Worm (Caenorhabditis elegans) whole organism, midembryonic: ENCODE results near the gene pgap-3.
A peak's percentile ranks its signal among the peaks of the same experiment; 100 is the strongest.

ENCODE experiments used
- T22C8.4 ChIP-seq: fragments of 200-800 bp; sonication (Bioruptor generic); IDR thresholded peaks from 2 replicates; pipeline ENCODE4 v1.3.6; 2022; ENCODE audit warnings: missing genetic modification characterization, missing compliant biosample characterization
- cog-1 ChIP-seq: sonication (generic microtip); optimal IDR thresholded peaks from 2 replicates; lab custom pipeline; 2016; ENCODE audit warnings: missing genetic modification characterization, missing compliant biosample characterization
- flt-1 ChIP-seq: fragments of 200-800 bp; sonication (Bioruptor generic); IDR thresholded peaks from 2 replicates; pipeline ENCODE4 v1.3.6; 2022; ENCODE audit warnings: missing genetic modification characterization, missing compliant biosample characterization
- klf-2 ChIP-seq: fragments of 200-800 bp; sonication (Bioruptor generic); conservative IDR thresholded peaks from 2 replicates; pipeline ENCODE4 v1.3.6; 2022; ENCODE audit warnings: missing genetic modification reagents, missing genetic modification characterization, missing compliant biosample characterization
- med-1 ChIP-seq: sonication (generic microtip); optimal IDR thresholded peaks from 2 replicates; lab custom pipeline; 2017; ENCODE audit warnings: missing genetic modification characterization, mild to moderate bottlenecking, missing compliant biosample characterization, antibody characterized with exemption, missing genetic modification reagents; ENCODE audit not compliant: insufficient read depth
- ref-1 ChIP-seq: fragments of 200-800 bp; sonication (Bioruptor generic); conservative IDR thresholded peaks from 2 replicates; pipeline ENCODE4 v1.3.6; 2022; ENCODE audit warnings: missing genetic modification reagents, missing genetic modification characterization, missing compliant biosample characterization
- tab-1 ChIP-seq: fragments of 200-800 bp; sonication (Bioruptor generic); IDR thresholded peaks from 2 replicates; pipeline ENCODE4 v1.3.6; 2022; ENCODE audit warnings: missing genetic modification characterization, missing compliant biosample characterization
- ztf-23 ChIP-seq: fragments of 200-800 bp; sonication (Bioruptor generic); IDR thresholded peaks from 2 replicates; pipeline ENCODE4 v1.3.6; 2022; ENCODE audit warnings: missing genetic modification reagents, missing genetic modification characterization, missing compliant biosample characterization
- ztf-29 ChIP-seq: fragments of 200-800 bp; sonication (Bioruptor generic); IDR thresholded peaks from 2 replicates; pipeline ENCODE4 v1.3.6; 2022; ENCODE audit warnings: missing genetic modification reagents, missing genetic modification characterization, missing compliant biosample characterization

Gene pgap-3

DNA sequence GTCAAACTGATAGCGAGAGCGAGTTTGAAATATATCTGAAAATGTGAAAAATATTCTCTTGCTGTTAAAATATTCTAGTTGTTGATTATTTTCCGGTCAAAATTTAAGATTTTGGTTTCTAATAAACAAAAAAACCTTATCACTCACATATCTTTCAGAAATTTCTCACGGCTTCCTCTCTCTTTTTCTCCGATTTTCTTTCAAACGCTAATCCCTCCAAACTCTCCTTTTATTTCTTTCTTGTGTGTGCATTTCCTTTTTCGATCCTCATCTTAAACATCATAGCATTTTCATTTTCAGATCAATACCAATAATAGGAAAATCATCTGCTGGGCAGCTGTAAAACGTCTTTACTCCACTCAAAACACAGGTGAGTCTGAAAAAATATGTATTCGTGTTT lies 44.4 kb downstream of the pgap-3 start, which contains the start of gene fos-1:
TSS of gene fos-1 (plus strand) at position 301 of the 400 bp plus-strand sequence.
- no peak for TF ChIP-seq med-1 (GFP tag; lab: Kevin White, UChicago)
- no peak for TF ChIP-seq T22C8.4 (GFP tag; lab: Robert Waterston, UW)
- no peak for TF ChIP-seq tab-1 (GFP tag; lab: Robert Waterston, UW)
- TF ChIP-seq klf-2 (GFP tag; lab: Robert Waterston, UW): no peak
- no peak for TF ChIP-seq ref-1 (GFP tag; lab: Robert Waterston, UW)
- no peak for TF ChIP-seq cog-1 (tag; lab: Kevin White, UChicago)
- no peak for TF ChIP-seq ztf-23 (GFP tag; lab: Robert Waterston, UW)
- TF ChIP-seq ztf-29: no peak
- TF ChIP-seq flt-1: no peak

DNA sequence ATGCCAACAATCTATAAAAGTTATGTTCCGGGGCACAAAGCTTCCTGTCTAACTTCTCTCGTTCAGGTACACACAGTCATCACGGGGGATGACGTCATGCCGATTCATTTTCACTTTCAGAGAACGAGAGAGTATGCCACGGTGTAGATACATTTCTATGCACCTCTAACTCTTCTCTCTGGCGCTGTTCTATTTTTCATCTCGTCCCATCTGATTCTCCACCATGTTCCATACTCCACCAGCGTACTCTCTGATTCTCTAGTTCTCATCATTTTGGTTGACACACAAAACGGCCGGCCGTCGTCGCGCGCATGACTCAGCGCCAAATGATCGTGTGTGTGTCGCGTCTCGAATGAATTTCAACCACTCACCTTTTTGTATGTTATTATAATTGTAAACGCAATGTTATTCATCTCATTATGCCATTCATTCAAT lies 47.3 kb downstream of the pgap-3 start:
- TF ChIP-seq ztf-23 (GFP tag; lab: Robert Waterston, UW) (no peak), klf-2 (GFP tag; lab: Robert Waterston, UW) (no peak), cog-1 (tag; lab: Kevin White, UChicago) (peak; percentile 88), tab-1 (GFP tag; lab: Robert Waterston, UW) (no peak), T22C8.4 (GFP tag; lab: Robert Waterston, UW) (no peak), flt-1 (no peak), ref-1 (GFP tag; lab: Robert Waterston, UW) (no peak)

DNA sequence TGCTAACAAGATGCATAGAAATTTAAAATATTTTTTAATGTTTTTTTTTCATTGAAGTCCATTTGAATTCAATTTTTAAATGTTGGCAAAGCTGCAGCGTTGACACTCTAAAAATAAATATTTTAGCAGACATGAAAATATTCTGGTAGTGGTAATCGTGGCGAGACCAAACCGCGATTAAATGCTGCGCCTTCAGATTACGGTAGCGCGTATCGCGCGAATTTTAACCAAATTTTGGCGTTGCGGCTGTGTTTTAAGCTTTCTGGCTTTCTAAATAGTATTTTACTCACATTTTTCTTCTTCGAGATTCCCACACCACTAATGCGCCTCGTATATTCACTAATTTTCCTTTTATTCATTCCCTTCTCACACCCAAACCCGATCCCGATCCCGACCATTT lies 51.6 kb downstream of the pgap-3 start, which contains the start of gene cpg-4:
TSS of gene cpg-4 (plus strand) at position 303 of the 400 bp plus-strand sequence.
- TF ChIP-seq flt-1 (no peak), ref-1 (GFP tag; lab: Robert Waterston, UW) (no peak), klf-2 (GFP tag; lab: Robert Waterston, UW) (no peak), ztf-23 (GFP tag; lab: Robert Waterston, UW) (no peak), T22C8.4 (GFP tag; lab: Robert Waterston, UW) (no peak), ztf-29 (no peak), tab-1 (GFP tag; lab: Robert Waterston, UW) (no peak), cog-1 (tag; lab: Kevin White, UChicago) (no peak), med-1 (GFP tag; lab: Kevin White, UChicago) (no peak)
